Worm (Caenorhabditis elegans): ENCODE results near the gene nep-17.

ce11 chrII:13479424-13479823 is 28.2 kb upstream of the nep-17 start:
- TF ChIP-seq lsy-2 (tag; optimal IDR thresholded peaks at IDR 0.05) (no peak), F13H6.1 (tag; optimal IDR thresholded peaks at IDR 0.05) (no peak), nhr-237 (tag; optimal IDR thresholded peaks at IDR 0.05) (no peak), sem-4 (tag; optimal IDR thresholded peaks at IDR 0.05) (no peak), unc-62 (GFP tag; optimal IDR thresholded peaks at IDR 0.05) (no peak), Y55F3AM.14 (GFP tag; optimal IDR thresholded peaks at IDR 0.05) (no peak), mdl-1 (tag; optimal IDR thresholded peaks at IDR 0.05) (no peak), nhr-21 (tag; optimal IDR thresholded peaks at IDR 0.05) (no peak)

All from whole organism, L2 larva.